Fruit fly (Drosophila melanogaster) whole organism, larva: Measurements from ENCODE around the gene CG8117.

Experiments
- noc ChIP-seq: fragments of 200-800 bp; sonication (Bioruptor generic); optimal IDR thresholded peaks from 3 replicates; lab custom pipeline; 2019; ENCODE audit warnings: missing biosample characterization, mild to moderate bottlenecking, missing genetic modification characterization, moderate library complexity

The CG8117 gene

dm6 chrX:15620439-15621227 lies 23.4 kb upstream of the CG8117 start:
- no peak for TF ChIP-seq noc (tag; lab: Kevin White, UChicago)

dm6 chrX:15622970-15623402 lies 21.0 kb upstream of the CG8117 start:
- peak; percentile 63 for TF ChIP-seq noc (tag; lab: Kevin White, UChicago)

dm6 chrX:15623809-15624208 lies 20.2 kb upstream of the CG8117 start:
- no peak for TF ChIP-seq noc (tag; lab: Kevin White, UChicago)

- no peak for TF ChIP-seq noc (tag; lab: Kevin White, UChicago)
These were observed 17.7 kb upstream of the CG8117 start for dm6 chrX:15626279-15626678.

- no peak for TF ChIP-seq noc (tag; lab: Kevin White, UChicago)
These were observed 14.1 kb upstream of the CG8117 start for dm6 chrX:15629962-15630361.

dm6 chrX:15630815-15631214 lies 13.2 kb upstream of the CG8117 start:
- TF ChIP-seq noc (tag; lab: Kevin White, UChicago) = no peak

- TF ChIP-seq noc (tag; lab: Kevin White, UChicago) = no peak
These were observed 12.6 kb upstream of the CG8117 start for dm6 chrX:15631465-15631864.

dm6 chrX:15632669-15633068 lies 11.4 kb upstream of the CG8117 start:
- TF ChIP-seq noc (tag; lab: Kevin White, UChicago) = no peak

dm6 chrX:15633313-15633727 lies 10.7 kb upstream of the CG8117 start, which contains the start of gene sog:
Gene sog, minus strand, starts transcription at chrX:15633434.
- no peak for TF ChIP-seq noc (tag; lab: Kevin White, UChicago)

- TF ChIP-seq noc (tag; lab: Kevin White, UChicago) = no peak
These were observed 5.0 kb upstream of the CG8117 start for dm6 chrX:15639017-15639416.

- TF ChIP-seq noc (tag; lab: Kevin White, UChicago) = no peak
These were observed 4.1 kb upstream of the CG8117 start for dm6 chrX:15639929-15640328.

- TF ChIP-seq noc (tag; lab: Kevin White, UChicago) = no peak
These were observed 2.0 kb upstream of the CG8117 start for dm6 chrX:15642056-15642455.

- no peak for TF ChIP-seq noc (tag; lab: Kevin White, UChicago)
These were observed 812 bp upstream of the CG8117 start for dm6 chrX:15643210-15643609.

dm6 chrX:15646792-15647191 lies 2.8 kb downstream of the CG8117 start:
- no peak for TF ChIP-seq noc (tag; lab: Kevin White, UChicago)

dm6 chrX:15648180-15648579 lies 4.2 kb downstream of the CG8117 start:
- no peak for TF ChIP-seq noc (tag; lab: Kevin White, UChicago)

- no peak for TF ChIP-seq noc (tag; lab: Kevin White, UChicago)
These were observed 5.5 kb downstream of the CG8117 start for dm6 chrX:15649507-15649906.

- TF ChIP-seq noc (tag; lab: Kevin White, UChicago) = no peak
These were observed 7.5 kb downstream of the CG8117 start for dm6 chrX:15651559-15651958.
